Worm (Caenorhabditis elegans) whole organism, midembryonic: Measurements from ENCODE around the gene gfl-1.

ENCODE experiments used
- T22C8.4 ChIP-seq: fragments of 200-800 bp; sonication (Bioruptor generic); IDR thresholded peaks from 2 replicates; pipeline ENCODE4 v1.3.6; 2022; ENCODE audit warnings: missing genetic modification characterization, missing compliant biosample characterization
- cog-1 ChIP-seq: sonication (generic microtip); optimal IDR thresholded peaks from 2 replicates; lab custom pipeline; 2016; ENCODE audit warnings: missing genetic modification characterization, missing compliant biosample characterization
- flt-1 ChIP-seq: fragments of 200-800 bp; sonication (Bioruptor generic); IDR thresholded peaks from 2 replicates; pipeline ENCODE4 v1.3.6; 2022; ENCODE audit warnings: missing genetic modification characterization, missing compliant biosample characterization
- klf-2 ChIP-seq: fragments of 200-800 bp; sonication (Bioruptor generic); conservative IDR thresholded peaks from 2 replicates; pipeline ENCODE4 v1.3.6; 2022; ENCODE audit warnings: missing genetic modification reagents, missing genetic modification characterization, missing compliant biosample characterization
- med-1 ChIP-seq: sonication (generic microtip); optimal IDR thresholded peaks from 2 replicates; lab custom pipeline; 2017; ENCODE audit warnings: missing genetic modification characterization, mild to moderate bottlenecking, missing compliant biosample characterization, antibody characterized with exemption, missing genetic modification reagents; ENCODE audit not compliant: insufficient read depth
- ref-1 ChIP-seq: fragments of 200-800 bp; sonication (Bioruptor generic); conservative IDR thresholded peaks from 2 replicates; pipeline ENCODE4 v1.3.6; 2022; ENCODE audit warnings: missing genetic modification reagents, missing genetic modification characterization, missing compliant biosample characterization
- tab-1 ChIP-seq: fragments of 200-800 bp; sonication (Bioruptor generic); IDR thresholded peaks from 2 replicates; pipeline ENCODE4 v1.3.6; 2022; ENCODE audit warnings: missing genetic modification characterization, missing compliant biosample characterization
- ztf-23 ChIP-seq: fragments of 200-800 bp; sonication (Bioruptor generic); IDR thresholded peaks from 2 replicates; pipeline ENCODE4 v1.3.6; 2022; ENCODE audit warnings: missing genetic modification reagents, missing genetic modification characterization, missing compliant biosample characterization
- ztf-29 ChIP-seq: fragments of 200-800 bp; sonication (Bioruptor generic); IDR thresholded peaks from 2 replicates; pipeline ENCODE4 v1.3.6; 2022; ENCODE audit warnings: missing genetic modification reagents, missing genetic modification characterization, missing compliant biosample characterization

gfl-1 gene

DNA sequence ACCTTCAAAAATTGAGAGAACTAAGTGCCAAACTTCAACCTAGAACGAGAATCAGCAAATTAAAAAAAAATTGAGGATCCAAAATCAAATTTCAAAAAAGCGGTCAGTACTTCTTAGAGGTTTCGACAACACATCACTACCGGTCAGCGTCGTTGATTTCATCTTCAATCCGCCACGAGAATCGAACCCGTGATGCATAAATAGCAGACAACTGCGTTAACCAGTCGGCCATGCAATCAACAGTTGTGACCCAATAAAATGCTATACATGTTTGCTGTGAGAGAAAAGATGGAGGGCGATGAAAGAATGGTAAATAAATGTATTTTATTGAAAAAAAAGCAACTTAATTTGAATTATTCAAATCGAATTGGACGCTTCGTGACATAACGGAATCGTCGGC lies 28.6 kb downstream of the gfl-1 start:
- TF ChIP-seq flt-1 (GFP tag; lab: Robert Waterston, UW) (peak; percentile 95), klf-2 (GFP tag; lab: Robert Waterston, UW) (0 out of 2 replicates have a peak, but pooled peaks have one; percentile 47), ztf-29 (GFP tag; lab: Robert Waterston, UW) (peak; percentile 81), med-1 (GFP tag; lab: Kevin White, UChicago) (peak; percentile 70), tab-1 (GFP tag; lab: Robert Waterston, UW) (peak; percentile 95), ref-1 (peak; percentile 81), ztf-23 (GFP tag; lab: Robert Waterston, UW) (peak; percentile 92), T22C8.4 (peak; percentile 81), cog-1 (tag; lab: Kevin White, UChicago) (peak; percentile 88)

DNA sequence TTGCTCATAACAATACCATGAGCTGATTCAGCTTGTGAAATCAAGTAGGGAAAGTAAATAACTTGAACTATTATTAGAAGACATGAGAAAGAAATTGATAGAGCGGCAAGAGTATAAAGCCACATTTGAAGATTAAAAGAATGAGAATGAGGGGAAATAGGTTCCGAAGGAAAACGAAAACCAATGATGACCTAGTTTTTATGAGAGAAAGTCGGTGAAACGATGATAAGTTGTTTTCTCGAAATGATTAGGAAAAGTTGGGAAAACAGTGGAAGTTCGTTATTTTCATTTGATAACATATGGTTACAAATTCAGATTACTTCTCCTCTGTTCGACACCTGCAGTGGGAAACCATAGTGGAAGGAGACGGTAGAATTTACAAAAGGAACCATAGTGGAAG lies 30.7 kb downstream of the gfl-1 start, which contains the start of gene col-128:
Gene col-128 (minus strand): TSS at position 148 of the 400 bp plus-strand sequence.
- no peak for TF ChIP-seq ref-1
- TF ChIP-seq flt-1 (GFP tag; lab: Robert Waterston, UW), result no peak
- no peak for TF ChIP-seq cog-1 (tag; lab: Kevin White, UChicago)
- TF ChIP-seq ztf-29 (GFP tag; lab: Robert Waterston, UW), result no peak

DNA sequence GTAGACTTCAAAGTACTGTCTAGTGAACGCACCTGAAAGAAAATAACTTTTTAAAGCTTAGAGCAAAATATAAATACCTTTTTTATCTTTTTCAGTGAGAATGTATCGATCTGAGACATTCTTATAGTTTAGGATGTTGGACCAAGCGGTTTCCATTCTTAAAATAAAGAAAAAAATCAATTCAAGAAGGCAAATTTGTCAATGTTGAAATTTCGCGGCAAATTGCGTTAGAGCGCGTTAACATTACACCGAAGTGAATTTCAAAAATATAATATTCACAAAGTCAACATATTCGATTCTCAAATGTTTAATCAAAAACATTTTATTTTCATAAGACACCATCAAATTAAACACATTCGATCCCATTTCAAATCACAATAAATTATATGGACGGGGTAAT lies 40.6 kb downstream of the gfl-1 start, which contains the start of gene F12F6.7:
Gene F12F6.7 (minus strand): TSS at position 157 of the 400 bp plus-strand sequence.
- TF ChIP-seq ref-1 (no peak), tab-1 (GFP tag; lab: Robert Waterston, UW) (no peak), med-1 (GFP tag; lab: Kevin White, UChicago) (no peak), cog-1 (tag; lab: Kevin White, UChicago) (no peak), ztf-29 (GFP tag; lab: Robert Waterston, UW) (no peak), T22C8.4 (no peak), flt-1 (GFP tag; lab: Robert Waterston, UW) (no peak), klf-2 (GFP tag; lab: Robert Waterston, UW) (no peak), ztf-23 (GFP tag; lab: Robert Waterston, UW) (no peak)

DNA sequence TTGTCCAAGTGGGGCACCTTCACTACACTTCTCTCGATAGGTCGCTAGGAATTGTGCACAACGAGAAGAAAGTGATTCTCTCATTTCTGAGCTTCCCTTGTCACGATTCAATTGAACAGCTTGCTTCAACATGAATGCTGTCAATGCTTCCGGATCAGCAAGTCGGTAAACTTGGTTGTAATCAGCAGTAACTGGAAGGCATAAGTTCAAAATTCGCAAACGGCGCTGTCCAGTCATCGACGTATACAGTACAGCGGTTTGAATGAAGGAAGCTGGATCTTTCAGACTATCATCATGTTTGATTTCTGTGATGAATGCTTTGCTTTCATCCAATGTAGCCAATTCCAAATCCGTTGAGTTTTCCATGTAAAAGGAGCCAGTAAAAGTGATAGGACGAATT lies 42.0 kb downstream of the gfl-1 start:
- no peak for TF ChIP-seq klf-2 (GFP tag; lab: Robert Waterston, UW)

DNA sequence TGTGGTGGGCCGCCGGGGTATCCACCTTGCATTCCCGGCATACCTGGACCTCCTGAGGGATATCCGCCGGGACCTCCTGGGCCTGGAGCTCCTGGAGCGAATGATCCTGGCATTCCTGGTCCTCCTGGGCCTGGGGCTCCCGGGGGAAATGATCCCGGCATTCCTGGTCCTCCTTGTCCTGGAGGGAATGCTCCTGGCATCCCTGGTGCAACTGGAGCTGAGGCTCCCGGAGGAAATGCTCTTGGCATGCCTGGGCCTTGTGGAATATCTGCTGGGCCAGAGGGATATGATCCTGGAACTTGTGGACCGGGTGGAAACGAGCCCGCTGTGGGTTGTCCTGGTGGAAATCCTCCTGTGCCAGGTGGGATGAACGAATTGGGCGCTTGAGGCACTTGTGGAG lies 43.9 kb downstream of the gfl-1 start:
- no peak for TF ChIP-seq cog-1 (tag; lab: Kevin White, UChicago)
- TF ChIP-seq med-1 (GFP tag; lab: Kevin White, UChicago), result no peak
- no peak for TF ChIP-seq ztf-29 (GFP tag; lab: Robert Waterston, UW)
- no peak for TF ChIP-seq ref-1
- no peak for TF ChIP-seq klf-2 (GFP tag; lab: Robert Waterston, UW)
- TF ChIP-seq flt-1 (GFP tag; lab: Robert Waterston, UW), result no peak
- no peak for TF ChIP-seq T22C8.4
- TF ChIP-seq tab-1 (GFP tag; lab: Robert Waterston, UW), result no peak
- no peak for TF ChIP-seq ztf-23 (GFP tag; lab: Robert Waterston, UW)

DNA sequence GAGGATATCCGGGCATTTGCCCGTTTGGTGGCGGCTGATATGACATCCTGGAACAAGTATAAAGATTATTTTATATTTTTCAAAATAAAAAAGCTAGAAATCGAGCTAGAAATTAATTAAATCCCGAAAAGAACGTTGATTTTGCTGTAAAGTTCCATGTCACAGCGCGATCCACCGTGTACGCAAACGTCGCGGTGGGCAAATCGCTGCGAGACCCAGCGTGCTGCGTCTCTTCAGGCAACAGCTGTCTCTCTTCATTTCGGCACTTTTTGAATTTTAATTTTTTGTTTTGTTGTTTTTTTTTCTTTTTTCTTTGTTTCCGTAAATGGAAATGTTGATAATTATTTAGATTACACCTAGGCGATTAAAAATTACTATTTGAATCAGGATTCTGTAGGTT lies 45.1 kb downstream of the gfl-1 start, which contains the start of gene sec-24.1:
Gene sec-24.1 (minus strand): TSS at position 49 of the 400 bp plus-strand sequence.
- TF ChIP-seq klf-2 (GFP tag; lab: Robert Waterston, UW) (no peak), tab-1 (GFP tag; lab: Robert Waterston, UW) (no peak), ztf-23 (GFP tag; lab: Robert Waterston, UW) (no peak), cog-1 (tag; lab: Kevin White, UChicago) (peak; percentile 75)

DNA sequence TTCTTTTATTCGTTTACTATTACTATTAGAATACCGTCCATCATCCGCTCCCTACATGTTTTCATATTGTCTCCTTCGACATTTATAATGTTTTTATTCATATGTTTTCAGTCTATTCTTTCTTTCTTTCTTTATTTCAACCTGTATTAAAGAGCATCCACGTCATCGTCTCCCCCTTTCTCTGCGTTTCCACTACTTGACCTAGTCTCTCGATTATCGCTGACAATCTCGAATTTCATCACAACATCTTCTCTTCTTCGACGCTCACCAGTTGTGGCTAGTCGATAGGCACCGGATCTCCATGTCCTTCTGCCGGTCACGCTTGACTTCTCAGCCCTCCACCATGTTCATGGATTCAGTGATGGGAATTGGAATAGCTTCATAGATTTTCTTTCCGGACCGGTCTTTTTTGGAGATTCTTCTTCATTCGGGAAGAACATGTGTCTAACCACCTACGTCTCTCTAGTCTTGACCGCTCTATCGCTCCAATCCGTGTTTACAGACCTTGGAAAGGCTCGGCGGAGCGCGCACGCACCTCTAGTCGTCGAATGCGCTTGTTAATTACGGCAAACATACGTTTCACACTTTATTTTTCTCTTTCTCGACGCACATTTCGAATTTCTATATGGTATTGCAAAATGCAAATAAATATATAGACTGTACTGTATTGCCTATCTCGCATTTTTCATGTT lies 47.3 kb downstream of the gfl-1 start:
- TF ChIP-seq klf-2 (GFP tag; lab: Robert Waterston, UW), result no peak
- TF ChIP-seq ref-1, result no peak
- no peak for TF ChIP-seq ztf-23 (GFP tag; lab: Robert Waterston, UW)
- TF ChIP-seq cog-1 (tag; lab: Kevin White, UChicago), result no peak
- no peak for TF ChIP-seq ztf-29 (GFP tag; lab: Robert Waterston, UW)
- TF ChIP-seq flt-1 (GFP tag; lab: Robert Waterston, UW), result no peak
- no peak for TF ChIP-seq tab-1 (GFP tag; lab: Robert Waterston, UW)
- no peak for TF ChIP-seq med-1 (GFP tag; lab: Kevin White, UChicago)
- TF ChIP-seq T22C8.4, result no peak

DNA sequence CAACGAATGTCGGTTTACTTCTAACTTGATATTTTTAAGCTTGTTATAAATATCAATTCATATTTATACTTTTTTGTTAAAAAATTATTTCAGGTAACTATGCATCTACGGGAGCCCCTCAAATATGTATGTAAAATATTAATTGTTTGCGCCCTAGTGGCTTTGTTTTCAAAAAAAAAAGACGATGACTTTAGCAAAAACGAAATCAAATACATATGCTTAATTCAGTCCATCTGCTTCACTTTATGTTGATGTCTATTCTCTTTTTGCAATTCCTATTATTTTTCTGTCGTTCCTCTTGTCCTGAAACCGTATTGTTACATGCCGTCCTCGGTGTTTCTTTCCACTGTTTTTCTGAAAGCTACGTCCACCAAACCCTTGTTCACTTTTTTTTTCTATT lies 48.7 kb downstream of the gfl-1 start:
- TF ChIP-seq klf-2 (GFP tag; lab: Robert Waterston, UW), result no peak
- TF ChIP-seq tab-1 (GFP tag; lab: Robert Waterston, UW), result no peak
- no peak for TF ChIP-seq T22C8.4
- TF ChIP-seq ztf-29 (GFP tag; lab: Robert Waterston, UW), result no peak
- no peak for TF ChIP-seq cog-1 (tag; lab: Kevin White, UChicago)
- no peak for TF ChIP-seq ztf-23 (GFP tag; lab: Robert Waterston, UW)
- no peak for TF ChIP-seq ref-1
- TF ChIP-seq flt-1 (GFP tag; lab: Robert Waterston, UW), result no peak
- no peak for TF ChIP-seq med-1 (GFP tag; lab: Kevin White, UChicago)

DNA sequence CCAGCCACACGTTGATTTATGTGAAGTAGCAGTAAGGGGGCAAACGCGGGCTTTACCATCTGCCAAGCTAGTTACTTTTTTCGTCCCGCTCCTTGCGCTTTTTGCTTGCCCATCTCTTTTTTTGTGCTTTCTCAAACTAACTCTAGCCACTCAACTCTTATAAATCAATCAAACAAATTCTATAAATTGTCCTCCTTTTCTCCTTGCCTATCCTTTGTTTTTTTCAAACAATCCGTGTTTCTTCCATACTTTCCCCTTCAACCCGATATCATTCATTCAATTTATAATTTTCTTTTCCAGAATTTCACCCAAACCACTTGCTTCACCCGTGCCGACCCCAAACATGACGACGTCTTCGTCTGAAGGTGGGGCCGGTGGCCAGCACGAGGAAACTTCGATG lies 49.1 kb downstream of the gfl-1 start, which contains the start of gene srgp-1:
Gene srgp-1 (plus strand): TSS at position 301 of the 400 bp plus-strand sequence.
- TF ChIP-seq tab-1 (GFP tag; lab: Robert Waterston, UW) (no peak), ztf-23 (GFP tag; lab: Robert Waterston, UW) (no peak), med-1 (GFP tag; lab: Kevin White, UChicago) (no peak), cog-1 (tag; lab: Kevin White, UChicago) (no peak), T22C8.4 (no peak), klf-2 (GFP tag; lab: Robert Waterston, UW) (no peak), flt-1 (GFP tag; lab: Robert Waterston, UW) (no peak), ref-1 (no peak), ztf-29 (GFP tag; lab: Robert Waterston, UW) (no peak)
